Fruit fly (Drosophila melanogaster) Kc167 (cell line): Measurements from ENCODE around the gene CG7149.

Experiments used
- Myc ChIP-seq: fragments of >200 bp; optimal IDR thresholded peaks from 2 replicates; lab custom pipeline; 2017; ENCODE audit warnings: missing external identifiers
- Sin3A ChIP-seq: fragments of >200 bp; optimal IDR thresholded peaks from 2 replicates; lab custom pipeline; 2018; ENCODE audit warnings: missing external identifiers
- h ChIP-seq: fragments of >200 bp; optimal IDR thresholded peaks from 3 replicates; lab custom pipeline; 2018; ENCODE audit warnings: missing external identifiers
- insv ChIP-seq: fragments of >200 bp; optimal IDR thresholded peaks from 3 replicates; lab custom pipeline; 2018; ENCODE audit warnings: missing external identifiers
- psq ChIP-seq: fragments of >200 bp; optimal IDR thresholded peaks from 2 replicates; lab custom pipeline; 2017; ENCODE audit warnings: missing external identifiers
- ttk ChIP-seq: sonication (Bioruptor generic); optimal IDR thresholded peaks from 2 replicates; lab custom pipeline; 2017; ENCODE audit warnings: missing external identifiers

- TF ChIP-seq psq (no peak), Myc (lab: Kevin White, UChicago) (no peak), ttk (lab: Kevin White, UChicago) (no peak), h (no peak), Sin3A (no peak), insv (lab: Kevin White, UChicago) (no peak)
Observed at dm6 chr2L:7828901-7829300, 38.5 kb upstream of the CG7149 start.
